Fruit fly (Drosophila melanogaster): ENCODE data around the gene CG3568.

Gene CG3568

dm6 chrX:4581769-4582168, 39.3 kb downstream of the CG3568 start (continued):
- TF ChIP-seq Nf-YB (GFP tag; optimal IDR thresholded peaks at IDR 0.05) (peak; percentile 52), Dll (GFP tag; IDR thresholded peaks at IDR 0.05; ENCODE audit: partially characterized antibody) (no peak), Hr3 (GFP tag; optimal IDR thresholded peaks at IDR 0.05) (peak; percentile 20), phol (tag; optimal IDR thresholded peaks at IDR 0.05) (peak; percentile 59), Eip74EF (GFP tag; optimal IDR thresholded peaks at IDR 0.05) (no peak), Taf1 (GFP tag; IDR thresholded peaks at IDR 0.05) (no peak), so (GFP tag; IDR thresholded peaks at IDR 0.05) (no peak), Hr51 (GFP tag; optimal IDR thresholded peaks at IDR 0.05) (peak in 1 of 2 experiments; percentile 6), CG4820 (GFP tag; optimal IDR thresholded peaks at IDR 0.05) (peak; percentile 45), CG31441 (GFP tag; IDR thresholded peaks at IDR 0.05) (peak; percentile 53; the same call in 1 of the 2 replicates), CG10959 (GFP tag; IDR thresholded peaks at IDR 0.05) (peak; percentile 48; the same call in 1 of the 2 replicates), CG13775 (GFP tag; optimal IDR thresholded peaks at IDR 0.05) (no peak), CG4360 (GFP tag; IDR thresholded peaks at IDR 0.05) (no peak), unc-4 (GFP tag; IDR thresholded peaks at IDR 0.05; ENCODE audit: partially characterized antibody) (no peak), fd96Cb (tag; optimal IDR thresholded peaks at IDR 0.05) (peak; percentile 58), CG13624 (GFP tag; optimal IDR thresholded peaks at IDR 0.05) (no peak), Ravus (GFP tag; IDR thresholded peaks at IDR 0.05) (no peak), az2 (GFP tag; optimal IDR thresholded peaks at IDR 0.05) (peak; percentile 35), sisA (GFP tag; IDR thresholded peaks at IDR 0.05) (peak; percentile 28; the same call in 1 of the 2 replicates), danr (GFP tag; IDR thresholded peaks at IDR 0.05) (0 out of 2 replicates have a peak, but pooled peaks have one; percentile 24), zfh1 (GFP tag; IDR thresholded peaks at IDR 0.05) (peak; percentile 64; the same call in 1 of the 3 replicates), CG17802 (tag; optimal IDR thresholded peaks at IDR 0.05) (peak; percentile 43), CG3281 (GFP tag; optimal IDR thresholded peaks at IDR 0.05) (no peak), Fer1 (GFP tag; optimal IDR thresholded peaks at IDR 0.05) (no peak), CG12391 (tag; optimal IDR thresholded peaks at IDR 0.05) (peak; percentile 58), lola (GFP tag; optimal IDR thresholded peaks at IDR 0.05) (peak in 1 of 3 experiments; percentile 76), Dref (GFP tag; IDR thresholded peaks at IDR 0.05) (no peak), nmo (GFP tag; optimal IDR thresholded peaks at IDR 0.05) (peak; percentile 65), Kr (GFP tag; optimal IDR thresholded peaks at IDR 0.05) (no peak), Xrp1 (GFP tag; IDR thresholded peaks at IDR 0.05) (peak; percentile 73), CG4854 (GFP tag; optimal IDR thresholded peaks at IDR 0.05) (no peak), Antp (GFP tag; optimal IDR thresholded peaks at IDR 0.05) (peak; percentile 1), CG10565 (GFP tag; optimal IDR thresholded peaks at IDR 0.05) (no peak), Sox100B (GFP tag; optimal IDR thresholded peaks at IDR 0.05) (peak; percentile 33), repo (GFP tag; optimal IDR thresholded peaks at IDR 0.05) (no peak), sug (tag; optimal IDR thresholded peaks at IDR 0.05) (no peak), chm (GFP tag; IDR thresholded peaks at IDR 0.05) (0 out of 2 replicates have a peak, but pooled peaks have one; percentile 8), CG3995 (GFP tag; optimal IDR thresholded peaks at IDR 0.05) (no peak), cato (GFP tag; optimal IDR thresholded peaks at IDR 0.05; ENCODE audit: borderline replicate concordance) (peak; percentile 12), ATbp (GFP tag; optimal IDR thresholded peaks at IDR 0.05) (peak; percentile 29), lilli (GFP tag; optimal IDR thresholded peaks at IDR 0.05) (peak; percentile 18), Mes4 (GFP tag; optimal IDR thresholded peaks at IDR 0.05) (no peak), CG10321 (GFP tag; IDR thresholded peaks at IDR 0.05) (no peak), CG18262 (tag; optimal IDR thresholded peaks at IDR 0.05) (peak; percentile 62), Atf3 (GFP tag; optimal IDR thresholded peaks at IDR 0.05) (no peak), jing (GFP tag; optimal IDR thresholded peaks at IDR 0.05) (no peak), btn (GFP tag; optimal IDR thresholded peaks at IDR 0.05) (no peak), CG14667 (GFP tag; IDR thresholded peaks at IDR 0.05) (0 out of 2 replicates have a peak, but pooled peaks have one; percentile 27), Chrac-16 (GFP tag; optimal IDR thresholded peaks at IDR 0.05) (peak; percentile 30), zen2 (GFP tag; IDR thresholded peaks at IDR 0.05; ENCODE audit: partially characterized antibody) (no peak)
